Fruit fly (Drosophila melanogaster): ENCODE measurements around the gene CG11760.

The CG11760 gene

dm6 chr3R:8676560-8677000, 42.4 kb upstream of the CG11760 start, which contains the start of the genes Unc50, CG11755 and CG8043 (continued):
- TF ChIP-seq cwo (GFP tag; optimal IDR thresholded peaks at IDR 0.05) (peak; percentile 49), az2 (GFP tag; optimal IDR thresholded peaks at IDR 0.05) (peak; percentile 79), CG11723 (GFP tag; optimal IDR thresholded peaks at IDR 0.05) (peak; percentile 49), psq (GFP tag; optimal IDR thresholded peaks at IDR 0.05) (no peak), H15 (GFP tag; IDR thresholded peaks at IDR 0.05) (peak; percentile 69; the same call in 2 of the 3 replicates), z (GFP tag; IDR thresholded peaks at IDR 0.05) (no peak), sug (tag; optimal IDR thresholded peaks at IDR 0.05) (peak; percentile 88), sim (GFP tag; IDR thresholded peaks at IDR 0.05) (no peak), gce (GFP tag; IDR thresholded peaks at IDR 0.05) (no peak), pan (optimal IDR thresholded peaks at IDR 0.05) (no peak), pan (GFP tag; optimal IDR thresholded peaks at IDR 0.05 in 1 of 2, IDR thresholded peaks at IDR 0.05 in 1 of 2) (peak in 1 of 2 experiments; percentile 56), Dp (GFP tag; optimal IDR thresholded peaks at IDR 0.05) (peak; percentile 30), CG14965 (GFP tag; optimal IDR thresholded peaks at IDR 0.05; ENCODE audit: borderline replicate concordance) (no peak), CG8388 (GFP tag; optimal IDR thresholded peaks at IDR 0.05) (peak; percentile 86), lmd (GFP tag; IDR thresholded peaks at IDR 0.05) (peak; percentile 82), danr (GFP tag; IDR thresholded peaks at IDR 0.05) (peak; percentile 53; the same call in 1 of the 2 replicates), CG13894 (tag; optimal IDR thresholded peaks at IDR 0.05) (no peak), HmgZ (tag; optimal IDR thresholded peaks at IDR 0.05) (peak; percentile 87), Ada2b (GFP tag; IDR thresholded peaks at IDR 0.05) (peak; percentile 36; the same call in 1 of the 2 replicates), Rx (GFP tag; IDR thresholded peaks at IDR 0.05) (peak; percentile 46; the same call in 1 of the 2 replicates), CG31365 (tag; optimal IDR thresholded peaks at IDR 0.05) (peak; percentile 19), shn (GFP tag; optimal IDR thresholded peaks at IDR 0.05) (peak; percentile 45), CG8359 (GFP tag; optimal IDR thresholded peaks at IDR 0.05; ENCODE audit: borderline replicate concordance) (no peak), CG18764 (GFP tag; optimal IDR thresholded peaks at IDR 0.05) (peak; percentile 55), CG8924 (tag; optimal IDR thresholded peaks at IDR 0.05) (peak; percentile 82), Deaf1 (tag; optimal IDR thresholded peaks at IDR 0.05) (peak; percentile 51), CG4820 (GFP tag; optimal IDR thresholded peaks at IDR 0.05) (peak; percentile 57), grn (GFP tag; optimal IDR thresholded peaks at IDR 0.05) (peak; percentile 100), E2f1 (GFP tag; IDR thresholded peaks at IDR 0.05) (peak; percentile 55; the same call in 1 of the 2 replicates), Dfd (GFP tag; optimal IDR thresholded peaks at IDR 0.05) (no peak), ac (GFP tag; optimal IDR thresholded peaks at IDR 0.05) (peak; percentile 14), NFAT (GFP tag; IDR thresholded peaks at IDR 0.05) (peak; percentile 66), Mad (GFP tag; optimal IDR thresholded peaks at IDR 0.05) (peak; percentile 76), Dad (GFP tag; optimal IDR thresholded peaks at IDR 0.05) (peak; percentile 41), Stat92E (GFP tag; optimal IDR thresholded peaks at IDR 0.05) (peak in 1 of 3 experiments; percentile 75), Doc3 (GFP tag; IDR thresholded peaks at IDR 0.05; ENCODE audit: partially characterized antibody) (peak; percentile 100), chinmo (GFP tag; IDR thresholded peaks at IDR 0.05; ENCODE audit: partially characterized antibody) (peak; percentile 85; the same call in 2 of the 4 replicates), CG10274 (GFP tag; optimal IDR thresholded peaks at IDR 0.05) (no peak), CG17385 (GFP tag; optimal IDR thresholded peaks at IDR 0.05) (peak; percentile 71), CG6683 (GFP tag; optimal IDR thresholded peaks at IDR 0.05) (no peak), CG2199 (GFP tag; IDR thresholded peaks at IDR 0.05) (no peak), CG15073 (GFP tag; optimal IDR thresholded peaks at IDR 0.05) (no peak), CG10979 (tag; optimal IDR thresholded peaks at IDR 0.05) (peak; percentile 75), CG17186 (GFP tag; optimal IDR thresholded peaks at IDR 0.05) (peak; percentile 75), Usf (GFP tag; optimal IDR thresholded peaks at IDR 0.05) (peak; percentile 59), Opbp (GFP tag; IDR thresholded peaks at IDR 0.05; ENCODE audit: partially characterized antibody) (peak; percentile 91), Dek (tag; optimal IDR thresholded peaks at IDR 0.05) (peak; percentile 59), ap (GFP tag; IDR thresholded peaks at IDR 0.05) (peak; percentile 34; the same call in 1 of the 2 replicates), CG11247 (GFP tag; IDR thresholded peaks at IDR 0.05) (peak; percentile 57; the same call in 1 of the 2 replicates), schlank (tag; optimal IDR thresholded peaks at IDR 0.05) (peak; percentile 22)
